Worm (Caenorhabditis elegans) whole organism, midembryonic: ENCODE data around the gene ZK632.11.

Experiments
- T22C8.4 ChIP-seq: fragments of 200-800 bp; sonication (Bioruptor generic); IDR thresholded peaks from 2 replicates; pipeline ENCODE4 v1.3.6; 2022; ENCODE audit warnings: missing genetic modification characterization, missing compliant biosample characterization
- cog-1 ChIP-seq: sonication (generic microtip); optimal IDR thresholded peaks from 2 replicates; lab custom pipeline; 2016; ENCODE audit warnings: missing genetic modification characterization, missing compliant biosample characterization
- flt-1 ChIP-seq: fragments of 200-800 bp; sonication (Bioruptor generic); IDR thresholded peaks from 2 replicates; pipeline ENCODE4 v1.3.6; 2022; ENCODE audit warnings: missing genetic modification characterization, missing compliant biosample characterization
- med-1 ChIP-seq: sonication (generic microtip); optimal IDR thresholded peaks from 2 replicates; lab custom pipeline; 2017; ENCODE audit warnings: missing genetic modification characterization, mild to moderate bottlenecking, missing compliant biosample characterization, antibody characterized with exemption, missing genetic modification reagents; ENCODE audit not compliant: insufficient read depth
- ref-1 ChIP-seq: fragments of 200-800 bp; sonication (Bioruptor generic); conservative IDR thresholded peaks from 2 replicates; pipeline ENCODE4 v1.3.6; 2022; ENCODE audit warnings: missing genetic modification reagents, missing genetic modification characterization, missing compliant biosample characterization
- tab-1 ChIP-seq: fragments of 200-800 bp; sonication (Bioruptor generic); IDR thresholded peaks from 2 replicates; pipeline ENCODE4 v1.3.6; 2022; ENCODE audit warnings: missing genetic modification characterization, missing compliant biosample characterization
- ztf-23 ChIP-seq: fragments of 200-800 bp; sonication (Bioruptor generic); IDR thresholded peaks from 2 replicates; pipeline ENCODE4 v1.3.6; 2022; ENCODE audit warnings: missing genetic modification reagents, missing genetic modification characterization, missing compliant biosample characterization
- ztf-29 ChIP-seq: fragments of 200-800 bp; sonication (Bioruptor generic); IDR thresholded peaks from 2 replicates; pipeline ENCODE4 v1.3.6; 2022; ENCODE audit warnings: missing genetic modification reagents, missing genetic modification characterization, missing compliant biosample characterization

DNA sequence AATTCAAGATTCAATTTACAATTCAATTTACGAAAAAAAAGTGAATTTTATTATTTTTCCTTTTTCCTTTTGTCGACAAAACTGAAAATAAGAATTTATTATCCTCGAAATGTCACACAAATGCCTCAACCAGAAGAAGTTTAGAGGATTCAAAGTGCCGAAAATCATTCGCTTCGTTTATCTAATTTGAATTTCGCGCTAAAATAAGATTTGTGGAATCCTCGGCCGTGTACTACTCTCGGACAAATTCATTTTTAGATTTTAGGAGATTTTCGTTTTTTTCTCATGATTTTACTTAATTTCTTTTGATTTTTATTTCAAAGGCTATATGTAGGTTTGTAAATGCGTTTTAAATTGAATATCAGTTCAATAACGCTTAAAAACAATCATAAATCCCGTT is 20.9 kb downstream of the ZK632.11 start:
- TF ChIP-seq ztf-29 (GFP tag; lab: Robert Waterston, UW) (no peak), ztf-23 (GFP tag; lab: Robert Waterston, UW) (no peak), tab-1 (GFP tag; lab: Robert Waterston, UW) (no peak), ref-1 (GFP tag; lab: Robert Waterston, UW) (no peak), med-1 (GFP tag; lab: Kevin White, UChicago) (no peak), flt-1 (no peak), T22C8.4 (GFP tag; lab: Robert Waterston, UW) (no peak), cog-1 (no peak)
